Fruit fly (Drosophila melanogaster) whole organism: ENCODE results near the gene hob.

Source experiments
- CG8478 ChIP-seq: fragments of >200 bp; optimal IDR thresholded peaks from 2 replicates; lab custom pipeline; 2018; ENCODE audit warnings: inconsistent platforms
- Dll ChIP-seq: fragments of >200 bp; optimal IDR thresholded peaks from 2 replicates; lab custom pipeline; 2017
- EcR ChIP-seq, 2 experiments: fragments of >200 bp; optimal IDR thresholded peaks; 2 replicates each; lab custom pipeline; 2017; ENCODE audit warnings: missing biosample characterization in 2 of 2, missing genetic modification characterization in 2 of 2, missing genetic modification reagents in 2 of 2
- pan ChIP-seq: fragments of >200 bp; optimal IDR thresholded peaks from 2 replicates; lab custom pipeline; 2017
- psq ChIP-seq: fragments of >200 bp; optimal IDR thresholded peaks from 2 replicates; lab custom pipeline; 2017
- usp ChIP-seq: fragments of >200 bp; optimal IDR thresholded peaks from 2 replicates; lab custom pipeline; 2017; ENCODE audit warnings: missing biosample characterization, missing genetic modification characterization, mixed read lengths

hob gene

DNA sequence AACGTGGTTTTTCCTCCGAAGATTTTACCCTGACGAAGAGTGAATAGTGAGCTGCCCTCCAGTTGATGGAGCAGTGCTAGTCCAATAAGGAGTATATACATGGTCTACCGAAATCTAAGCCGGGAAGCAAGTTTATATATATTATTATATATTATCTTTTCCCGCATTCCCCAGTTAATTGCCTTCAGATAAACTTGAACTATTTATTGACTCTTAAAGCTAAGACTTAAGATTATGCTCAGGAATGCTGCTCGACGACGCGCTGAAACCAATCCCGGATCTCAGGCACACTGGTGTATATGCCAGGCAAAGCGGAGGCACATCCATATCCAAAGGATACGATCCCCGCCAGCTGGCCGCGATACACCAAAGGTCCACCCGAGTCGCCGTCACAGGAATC lies 13.4 kb downstream of the hob start, which contains the start of gene CG32277:
TSS of gene CG32277 (minus strand) at position 101 of the 400 bp plus-strand sequence.
- TF ChIP-seq Dll (no peak), usp (GFP tag; lab: Kevin White, UChicago) (no peak), psq (lab: Kevin White, UChicago) (no peak), EcR (GFP tag; optimal IDR thresholded peaks at IDR 0.05; lab: Kevin White, UChicago) (no peak), pan (lab: Kevin White, UChicago) (no peak), CG8478 (no peak)

DNA sequence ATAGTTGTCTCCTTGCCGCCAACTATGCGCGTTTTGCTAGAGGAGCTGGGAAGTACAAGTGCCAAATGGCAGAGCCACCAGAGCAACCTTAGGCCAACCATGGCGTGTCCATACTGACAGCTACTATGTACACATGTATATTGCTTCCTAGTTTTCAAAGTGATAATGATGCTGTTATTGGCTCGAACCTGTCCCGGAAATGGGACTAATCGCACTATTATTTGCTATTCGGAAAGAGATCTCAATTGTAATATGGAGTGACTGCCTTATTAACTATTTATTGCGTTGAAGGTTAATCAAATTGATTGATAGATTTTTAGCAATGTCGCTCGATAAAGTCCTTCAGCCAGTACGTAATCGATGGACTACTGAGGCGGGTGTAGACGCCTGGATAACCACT lies 14.4 kb downstream of the hob start, which contains the start of gene CG33159:
TSS of gene CG33159 (minus strand) at position 101 of the 400 bp plus-strand sequence.
- TF ChIP-seq Dll (no peak), pan (lab: Kevin White, UChicago) (no peak), CG8478 (no peak), usp (GFP tag; lab: Kevin White, UChicago) (no peak), EcR (GFP tag; optimal IDR thresholded peaks at IDR 0.05; lab: Kevin White, UChicago) (no peak), psq (lab: Kevin White, UChicago) (no peak)

DNA sequence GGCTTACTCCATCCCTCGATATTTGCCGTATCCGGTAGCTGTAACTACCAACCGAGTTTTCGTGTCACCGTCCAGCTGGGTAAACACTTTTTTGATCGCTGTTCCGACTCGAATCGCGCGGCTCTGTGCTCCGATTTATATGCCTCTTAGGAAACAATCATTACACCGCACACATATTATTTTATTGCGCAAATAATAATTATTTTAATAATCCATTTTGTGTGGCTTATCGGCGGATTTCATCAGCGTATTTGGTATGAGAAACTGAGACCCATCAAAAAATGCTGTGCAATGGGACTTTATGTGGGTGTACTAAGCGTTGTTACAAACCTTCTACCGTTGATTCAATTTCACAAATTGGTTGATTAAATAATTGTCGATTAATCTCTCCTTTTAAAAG lies 15.7 kb downstream of the hob start, which contains the start of gene CG32271:
TSS of gene CG32271 (minus strand) at position 101 of the 400 bp plus-strand sequence.
- no peak for TF ChIP-seq EcR (GFP tag; optimal IDR thresholded peaks at IDR 0.05; lab: Kevin White, UChicago)
- no peak for TF ChIP-seq CG8478
- no peak for TF ChIP-seq usp (GFP tag; lab: Kevin White, UChicago)
- no peak for TF ChIP-seq psq (lab: Kevin White, UChicago)
- TF ChIP-seq Dll: no peak
- TF ChIP-seq pan (lab: Kevin White, UChicago): no peak

DNA sequence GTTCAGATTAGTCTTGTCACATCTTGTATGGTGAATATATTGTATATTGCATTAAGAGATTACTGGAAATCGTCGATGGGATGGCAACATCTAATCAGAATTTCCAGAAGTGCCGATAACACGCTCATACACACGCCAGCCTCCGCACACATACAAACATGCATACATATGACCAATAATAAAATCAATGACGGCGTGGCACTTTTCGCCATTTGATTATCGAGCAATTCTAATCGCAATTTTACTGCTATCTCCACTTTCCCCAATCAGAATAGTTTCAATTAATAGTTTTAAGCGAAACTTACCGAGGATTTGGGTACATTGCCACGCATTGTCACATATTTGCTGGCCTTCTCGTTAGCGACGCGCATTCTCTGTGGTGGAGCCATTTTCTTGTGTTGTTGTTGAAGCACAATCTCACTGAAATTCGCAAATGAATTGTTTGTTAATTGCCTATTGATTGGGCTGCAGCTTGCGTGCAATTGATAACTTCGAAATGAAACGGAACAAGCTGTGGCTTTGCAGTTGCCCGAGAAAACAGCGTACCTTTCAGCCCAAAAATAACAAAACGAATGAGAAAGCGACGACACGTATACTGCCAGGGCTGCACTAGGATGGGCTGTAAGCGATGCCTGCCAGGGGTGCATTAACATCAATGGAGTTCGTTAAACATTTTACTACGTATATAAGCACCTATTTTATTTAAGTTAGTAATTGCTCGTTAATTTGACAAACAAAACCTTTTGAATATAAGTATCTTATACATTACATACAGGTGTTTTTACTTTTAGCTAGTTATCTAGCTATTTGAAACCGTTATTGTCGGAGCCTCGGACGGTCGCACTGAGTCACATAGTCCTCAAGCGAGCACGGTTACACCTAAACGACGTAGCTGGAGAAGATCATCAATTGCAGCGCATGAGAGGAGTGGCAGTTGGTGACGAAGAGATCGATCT lies 20.0 kb downstream of the hob start, which contains the start of the genes CG32276 and gry:
TSS of gene CG32276 (minus strand) at position 601 of the 956 bp plus-strand sequence.
TSS of gene gry (plus strand) at position 644 of the 956 bp plus-strand sequence.
- TF ChIP-seq usp (GFP tag; lab: Kevin White, UChicago): no peak
- no peak for TF ChIP-seq CG8478
- no peak for TF ChIP-seq psq (lab: Kevin White, UChicago)
- no peak for TF ChIP-seq pan (lab: Kevin White, UChicago)
- no peak for TF ChIP-seq Dll
- no peak for TF ChIP-seq EcR (GFP tag; optimal IDR thresholded peaks at IDR 0.05; lab: Kevin White, UChicago)

DNA sequence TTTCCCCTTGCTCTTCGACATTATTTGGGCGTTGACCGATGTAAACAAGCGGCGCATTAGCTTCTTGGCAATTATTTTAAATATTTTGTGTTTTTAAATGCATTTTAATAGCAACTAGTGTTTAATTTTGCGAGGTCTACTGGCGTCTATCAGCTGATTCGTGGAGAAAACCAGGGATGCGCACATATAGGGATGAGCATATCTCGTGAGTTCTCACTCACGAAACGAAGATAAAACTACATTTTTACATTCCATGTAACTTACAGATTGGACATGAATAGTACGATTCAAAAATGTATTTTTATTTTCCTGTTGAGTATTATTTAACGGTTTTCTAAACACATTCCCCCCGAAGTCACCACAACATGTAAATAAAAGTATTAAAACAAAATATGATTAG lies 21.3 kb downstream of the hob start, which contains the start of gene CG14966:
TSS of gene CG14966 (minus strand) at position 168 of the 400 bp plus-strand sequence.
- TF ChIP-seq psq (lab: Kevin White, UChicago) (no peak), Dll (no peak), pan (lab: Kevin White, UChicago) (no peak), EcR (GFP tag; optimal IDR thresholded peaks at IDR 0.05; lab: Kevin White, UChicago) (no peak), CG8478 (no peak), usp (GFP tag; lab: Kevin White, UChicago) (no peak)

DNA sequence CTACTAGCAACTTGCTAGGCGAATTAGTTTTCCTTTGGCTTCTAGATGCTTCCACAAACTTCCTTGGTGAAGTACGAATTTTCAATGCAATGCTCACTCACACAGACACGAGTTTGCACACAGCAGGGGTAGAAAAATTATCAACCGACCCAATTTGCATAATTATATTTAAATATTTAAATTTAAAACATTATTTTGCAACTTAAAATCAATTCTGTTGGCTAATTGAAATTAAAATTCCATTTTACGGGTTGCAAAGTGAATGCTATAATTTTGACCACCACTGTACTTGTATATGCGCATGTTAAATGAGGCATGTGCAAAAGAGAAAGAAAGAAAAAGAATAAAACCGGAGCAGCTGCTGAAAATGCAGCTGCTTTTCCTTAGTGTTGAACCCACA lies 24.7 kb downstream of the hob start:
- TF ChIP-seq EcR (GFP tag; optimal IDR thresholded peaks at IDR 0.05; lab: Kevin White, UChicago) (no peak), CG8478 (no peak), psq (lab: Kevin White, UChicago) (no peak), usp (GFP tag; lab: Kevin White, UChicago) (no peak), Dll (no peak), pan (lab: Kevin White, UChicago) (no peak)

DNA sequence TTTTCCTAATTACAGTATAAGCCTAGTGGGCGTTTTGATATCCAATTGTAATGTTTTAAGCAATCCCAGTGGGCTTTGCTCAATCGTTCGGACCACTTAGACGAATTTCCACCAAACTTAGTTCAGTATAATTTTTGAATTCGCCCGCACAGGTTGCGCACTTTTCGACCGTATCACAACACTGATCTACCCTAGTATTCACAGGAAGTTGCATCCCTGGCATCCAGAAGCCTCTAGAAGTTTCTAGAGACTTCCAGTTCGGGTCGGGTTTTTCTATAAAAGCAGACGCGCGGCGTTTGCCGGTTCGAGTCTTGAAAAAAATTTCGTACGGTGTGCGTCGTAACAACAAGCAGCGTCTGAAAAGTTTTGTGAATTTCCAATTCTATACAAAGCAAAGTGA lies 25.8 kb downstream of the hob start, which contains the start of gene Hsp83:
TSS of gene Hsp83 (plus strand) at position 58 of the 400 bp plus-strand sequence.
- TF ChIP-seq pan (lab: Kevin White, UChicago): no peak
- TF ChIP-seq Dll: no peak
- no peak for TF ChIP-seq CG8478
- no peak for TF ChIP-seq usp (GFP tag; lab: Kevin White, UChicago)
- TF ChIP-seq EcR (GFP tag; optimal IDR thresholded peaks at IDR 0.05; lab: Kevin White, UChicago): no peak
- no peak for TF ChIP-seq psq (lab: Kevin White, UChicago)

DNA sequence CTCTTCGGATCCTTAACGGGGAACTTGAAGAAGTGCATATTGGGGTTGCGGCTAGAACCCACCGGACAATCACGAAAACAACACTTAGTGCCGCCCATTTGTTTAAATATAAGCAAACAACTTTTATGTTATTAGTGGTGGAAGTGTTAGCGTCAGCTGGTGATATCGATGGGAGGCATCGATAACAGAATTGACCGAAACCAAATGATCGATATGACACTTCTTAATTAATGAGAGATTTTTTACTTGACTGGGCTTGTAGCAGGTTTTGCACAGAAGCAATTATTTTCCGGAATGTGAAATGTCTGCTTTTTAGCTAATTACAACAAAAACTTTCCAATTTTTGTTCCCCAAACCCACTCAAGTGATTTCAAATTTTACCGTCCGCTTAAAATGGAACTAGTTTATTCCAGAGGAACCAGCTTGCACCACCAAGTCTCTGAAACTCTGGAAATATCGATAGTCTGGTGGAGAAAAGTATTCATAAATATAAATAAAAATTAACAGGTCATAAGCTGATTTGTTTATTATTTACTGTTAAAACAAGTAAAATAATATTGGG lies 26.3 kb downstream of the hob start, which contains the start of gene CG14965:
TSS of gene CG14965 (minus strand) at position 159 of the 562 bp plus-strand sequence.
- TF ChIP-seq usp (GFP tag; lab: Kevin White, UChicago) (no peak), EcR (GFP tag; optimal IDR thresholded peaks at IDR 0.05; lab: Kevin White, UChicago) (no peak), psq (lab: Kevin White, UChicago) (no peak), pan (lab: Kevin White, UChicago) (no peak), Dll (no peak), CG8478 (no peak)

DNA sequence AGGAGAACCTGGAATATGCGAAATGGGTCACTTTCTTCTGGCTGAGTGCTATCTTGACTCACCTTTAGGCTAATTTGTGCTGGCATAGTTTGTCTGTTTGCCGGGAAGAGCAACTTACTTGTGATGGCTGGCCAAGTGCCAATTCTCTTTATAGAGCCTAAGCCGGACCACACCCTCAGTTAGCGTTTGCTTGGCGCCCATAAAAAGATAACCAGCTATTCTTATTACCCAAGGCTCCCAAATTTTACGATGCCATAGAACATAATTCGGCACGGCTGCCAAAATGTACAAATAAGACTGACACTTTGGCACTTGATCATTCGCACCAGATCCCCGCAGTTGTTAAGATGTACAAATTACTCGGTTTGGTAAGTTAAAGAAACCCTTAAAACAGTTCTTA lies 29.1 kb downstream of the hob start, which contains the start of the genes CG42525 and CG14958:
TSS of gene CG42525 (minus strand) at position 101 of the 400 bp plus-strand sequence.
TSS of gene CG14958 (plus strand) at position 332 of the 400 bp plus-strand sequence.
- TF ChIP-seq CG8478 (no peak), Dll (no peak), pan (lab: Kevin White, UChicago) (no peak)

DNA sequence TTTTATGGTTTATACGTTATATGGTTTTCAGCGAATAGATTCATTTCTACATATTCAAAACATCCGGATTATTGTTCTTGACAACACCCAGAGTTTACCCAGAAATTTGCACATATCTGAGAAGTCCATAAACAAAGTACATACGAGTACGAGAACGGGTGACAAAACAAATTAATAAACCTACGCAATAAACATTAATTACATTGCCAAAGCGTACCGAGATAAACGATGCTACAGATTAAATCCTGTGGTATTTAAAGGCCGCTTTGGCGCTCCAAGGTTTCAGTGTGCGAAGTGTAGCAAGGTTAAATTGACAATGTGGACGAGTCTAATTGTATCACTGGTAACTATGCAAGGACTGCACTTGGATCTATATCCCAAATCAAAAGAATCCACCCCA lies 31.5 kb downstream of the hob start, which contains the start of gene CG14957:
TSS of gene CG14957 (plus strand) at position 301 of the 400 bp plus-strand sequence.
- TF ChIP-seq pan (lab: Kevin White, UChicago) (no peak), EcR (GFP tag; optimal IDR thresholded peaks at IDR 0.05; lab: Kevin White, UChicago) (no peak), CG8478 (no peak), Dll (no peak), usp (GFP tag; lab: Kevin White, UChicago) (no peak)

DNA sequence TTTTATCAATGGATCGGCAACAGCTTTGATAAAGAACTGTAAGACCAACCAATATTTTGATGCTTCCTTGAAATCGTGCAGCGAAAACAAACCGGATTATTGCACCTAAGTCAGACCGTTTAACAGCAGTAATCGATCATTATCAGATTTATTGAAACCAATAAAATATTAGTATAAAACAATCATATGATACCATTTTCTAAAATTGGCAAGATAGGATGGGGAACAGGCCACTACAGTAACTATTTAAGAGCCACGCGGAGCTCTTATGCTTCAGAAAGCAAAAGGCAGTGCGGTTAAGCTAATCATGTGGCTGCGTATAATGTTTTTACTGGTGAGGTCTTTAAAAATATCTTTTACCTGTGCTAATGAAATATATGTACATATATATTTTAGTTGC lies 32.4 kb downstream of the hob start, which contains the start of gene CG32284:
TSS of gene CG32284 (plus strand) at position 301 of the 400 bp plus-strand sequence.
- TF ChIP-seq psq (lab: Kevin White, UChicago) (no peak), usp (GFP tag; lab: Kevin White, UChicago) (no peak), EcR (GFP tag; optimal IDR thresholded peaks at IDR 0.05; lab: Kevin White, UChicago) (no peak), CG8478 (no peak), pan (lab: Kevin White, UChicago) (no peak), Dll (no peak)
